Worm (Caenorhabditis elegans): Measurements from ENCODE around the gene T19D12.2.

The T19D12.2 gene

ce11 chrII:6629775-6630174 lies 31.4 kb upstream of the T19D12.2 start:
- TF ChIP-seq dmd-9 (GFP tag; IDR thresholded peaks at IDR 0.05): no peak
- TF ChIP-seq pqm-1 (tag; optimal IDR thresholded peaks at IDR 0.05): peak; percentile 59
- peak; percentile 52 for TF ChIP-seq nhr-28 (tag; optimal IDR thresholded peaks at IDR 0.05)
- no peak for TF ChIP-seq nhr-25 (tag; optimal IDR thresholded peaks at IDR 0.05; ENCODE audit: borderline replicate concordance, insufficient read depth)
- no peak for TF ChIP-seq lin-13 (GFP tag; optimal IDR thresholded peaks at IDR 0.05)
- peak; percentile 35; the same call in 1 of the 2 replicates for TF ChIP-seq dmd-6 (GFP tag; IDR thresholded peaks at IDR 0.05)
- peak; percentile 26 for TF ChIP-seq T20F7.1 (GFP tag; optimal IDR thresholded peaks at IDR 0.05)
- TF ChIP-seq spr-1 (tag; optimal IDR thresholded peaks at IDR 0.05): no peak
- TF ChIP-seq daf-16 (GFP tag; optimal IDR thresholded peaks at IDR 0.05): no peak
- peak; percentile 1 for TF ChIP-seq daf-16 (tag; optimal IDR thresholded peaks at IDR 0.05)

ce11 chrII:6630811-6631210 lies 30.3 kb upstream of the T19D12.2 start, which contains the start of gene T19D12.4:
Gene T19D12.4, plus strand, starts transcription at chrII:6631105.
- TF ChIP-seq vab-7 (GFP tag; IDR thresholded peaks at IDR 0.05) (no peak), ceh-62 (tag; optimal IDR thresholded peaks at IDR 0.05) (no peak), zfp-3 (GFP tag; conservative IDR thresholded peaks at IDR 0.05) (no peak), attf-4 (tag; optimal IDR thresholded peaks at IDR 0.05) (no peak), spr-3 (GFP tag; optimal IDR thresholded peaks at IDR 0.05) (no peak), nhr-28 (tag; optimal IDR thresholded peaks at IDR 0.05) (no peak), gei-8 (GFP tag; optimal IDR thresholded peaks at IDR 0.05) (no peak), nhr-48 (tag; optimal IDR thresholded peaks at IDR 0.05) (no peak), ama-1 (optimal IDR thresholded peaks at IDR 0.05) (no peak), ztf-11 (tag; optimal IDR thresholded peaks at IDR 0.05) (no peak), lin-15B (tag; optimal IDR thresholded peaks at IDR 0.05) (no peak), lin-29 (GFP tag; IDR thresholded peaks at IDR 0.05) (no peak), mdl-1 (tag; optimal IDR thresholded peaks at IDR 0.05) (no peak), nhr-10 (tag; optimal IDR thresholded peaks at IDR 0.05) (no peak), ZK546.5 (tag; optimal IDR thresholded peaks at IDR 0.05) (no peak), dmd-6 (GFP tag; IDR thresholded peaks at IDR 0.05) (0 out of 2 replicates have a peak, but pooled peaks have one; percentile 10), T20F7.1 (GFP tag; optimal IDR thresholded peaks at IDR 0.05) (no peak), pqm-1 (tag; optimal IDR thresholded peaks at IDR 0.05) (peak; percentile 60), ceh-32 (tag; optimal IDR thresholded peaks at IDR 0.05; ENCODE audit: poor library complexity) (no peak), nhr-6 (tag; optimal IDR thresholded peaks at IDR 0.05) (peak; percentile 27), snpc-4 (tag; optimal IDR thresholded peaks at IDR 0.05) (no peak), T26A8.4 (GFP tag; IDR thresholded peaks at IDR 0.05) (no peak), madf-5 (GFP tag; IDR thresholded peaks at IDR 0.05) (no peak)

ce11 chrII:6631995-6632394 lies 29.1 kb upstream of the T19D12.2 start:
- TF ChIP-seq pqm-1 (tag; optimal IDR thresholded peaks at IDR 0.05): peak; percentile 32
- no peak for TF ChIP-seq mxl-3 (GFP tag; optimal IDR thresholded peaks at IDR 0.05)

DNA sequence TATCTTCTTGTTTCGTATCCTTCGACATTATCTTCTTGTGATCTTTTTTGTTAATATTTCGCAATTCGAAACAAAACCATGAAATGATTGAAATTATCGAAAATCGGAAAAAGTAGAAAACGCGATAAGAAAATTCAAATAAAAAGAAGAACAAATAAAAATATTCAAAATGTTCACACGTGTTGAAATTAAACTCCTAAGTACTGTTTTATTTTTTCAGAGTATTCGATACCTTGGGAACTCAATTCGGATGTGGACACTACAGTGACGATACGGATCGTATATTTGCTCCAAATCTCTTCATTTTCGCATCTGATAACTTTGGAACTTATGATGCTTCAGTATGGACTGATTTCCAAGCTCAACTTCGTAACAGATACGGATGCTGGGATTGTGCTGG lies 25.0 kb upstream of the T19D12.2 start, which contains the start of gene T19D12.5:
T19D12.5 (minus strand) TSS at position 101 of the 400 bp plus-strand sequence.
- TF ChIP-seq unc-62 (GFP tag; optimal IDR thresholded peaks at IDR 0.05 in 1 of 2) (peak in 1 of 2 experiments; percentile 25), unc-62 (tag; optimal IDR thresholded peaks at IDR 0.05) (no peak), mdt-29 (GFP tag; IDR thresholded peaks at IDR 0.05) (no peak), zip-11 (GFP tag; IDR thresholded peaks at IDR 0.05) (no peak), lin-39 (tag; optimal IDR thresholded peaks at IDR 0.05) (no peak), R02D3.7 (tag; optimal IDR thresholded peaks at IDR 0.05) (no peak), egl-27 (tag; optimal IDR thresholded peaks at IDR 0.05) (no peak), mes-2 (tag; optimal IDR thresholded peaks at IDR 0.05; ENCODE audit: poor library complexity, severe bottlenecking) (no peak), daf-19 (GFP tag; conservative IDR thresholded peaks at IDR 0.05) (no peak), nhr-41 (GFP tag; IDR thresholded peaks at IDR 0.05) (no peak), aha-1 (tag) (peak; percentile 78)
